Worm (Caenorhabditis elegans): ENCODE data around the gene ast-1.

The ast-1 gene

ce11 chrII:4092502-4092901 is 42.7 kb downstream of the ast-1 start:
- peak in 1 of 2 experiments; percentile 13 for TF ChIP-seq lsy-2 (tag; optimal IDR thresholded peaks at IDR 0.05)
- TF ChIP-seq unc-55 (GFP tag; optimal IDR thresholded peaks at IDR 0.05): no peak

ce11 chrII:4091828-4092227 is 43.3 kb downstream of the ast-1 start, which contains the start of gene R11F4.1:
TSS of gene R11F4.1 (plus strand) at chrII:4091930.
- TF ChIP-seq elt-1 (tag; optimal IDR thresholded peaks at IDR 0.05) (no peak), C34F6.9 (tag; optimal IDR thresholded peaks at IDR 0.05) (no peak), nhr-23 (tag; optimal IDR thresholded peaks at IDR 0.05) (no peak), mbf-1 (tag; optimal IDR thresholded peaks at IDR 0.05) (no peak), crh-2 (tag; optimal IDR thresholded peaks at IDR 0.05) (no peak)

- no peak for TF ChIP-seq lsy-2 (tag; optimal IDR thresholded peaks at IDR 0.05)
- no peak for TF ChIP-seq unc-55 (GFP tag; optimal IDR thresholded peaks at IDR 0.05)
- no peak for TF ChIP-seq dmd-4 (tag; optimal IDR thresholded peaks at IDR 0.05)
- no peak for TF ChIP-seq nhr-25 (tag; optimal IDR thresholded peaks at IDR 0.05)
- no peak for TF ChIP-seq elt-3 (tag; optimal IDR thresholded peaks at IDR 0.05)
- TF ChIP-seq nhr-237 (tag; optimal IDR thresholded peaks at IDR 0.05): no peak
- no peak for TF ChIP-seq nhr-6 (tag; optimal IDR thresholded peaks at IDR 0.05)
- no peak for TF ChIP-seq lin-11 (tag; optimal IDR thresholded peaks at IDR 0.05)
- TF ChIP-seq F13H6.1 (tag; optimal IDR thresholded peaks at IDR 0.05): no peak
- no peak for TF ChIP-seq fos-1 (tag; optimal IDR thresholded peaks at IDR 0.05)
- TF ChIP-seq unc-62 (GFP tag; optimal IDR thresholded peaks at IDR 0.05): no peak
- no peak for TF ChIP-seq sem-4 (tag; optimal IDR thresholded peaks at IDR 0.05)
- TF ChIP-seq peb-1 (tag; optimal IDR thresholded peaks at IDR 0.05): no peak
- TF ChIP-seq blmp-1 (tag; optimal IDR thresholded peaks at IDR 0.05; ENCODE audit: insufficient read depth): no peak
- no peak for TF ChIP-seq ztf-4 (tag; optimal IDR thresholded peaks at IDR 0.05)
- no peak for TF ChIP-seq mdl-1 (tag; optimal IDR thresholded peaks at IDR 0.05)
- TF ChIP-seq ama-1 (optimal IDR thresholded peaks at IDR 0.05): peak; percentile 59
- no peak for TF ChIP-seq egl-27 (tag; optimal IDR thresholded peaks at IDR 0.05)
- no peak for TF ChIP-seq elt-1 (tag; optimal IDR thresholded peaks at IDR 0.05)
- no peak for TF ChIP-seq C34F6.9 (tag; optimal IDR thresholded peaks at IDR 0.05)
- no peak for TF ChIP-seq R02D3.7 (tag; optimal IDR thresholded peaks at IDR 0.05)
- TF ChIP-seq zag-1 (tag; optimal IDR thresholded peaks at IDR 0.05): no peak
- TF ChIP-seq unc-39 (tag; optimal IDR thresholded peaks at IDR 0.05): no peak
- no peak for TF ChIP-seq Y55F3AM.14 (GFP tag; optimal IDR thresholded peaks at IDR 0.05)
- no peak for TF ChIP-seq nhr-77 (tag; optimal IDR thresholded peaks at IDR 0.05)
- no peak for TF ChIP-seq nhr-11 (tag; optimal IDR thresholded peaks at IDR 0.05)
- TF ChIP-seq aly-2 (tag; optimal IDR thresholded peaks at IDR 0.05): no peak
- TF ChIP-seq nhr-10 (tag; optimal IDR thresholded peaks at IDR 0.05): no peak
- no peak for TF ChIP-seq ZK546.5 (tag; optimal IDR thresholded peaks at IDR 0.05)
- TF ChIP-seq nhr-129 (tag; optimal IDR thresholded peaks at IDR 0.05): peak; percentile 47
- no peak for TF ChIP-seq lin-13 (GFP tag; optimal IDR thresholded peaks at IDR 0.05)
- TF ChIP-seq snpc-4 (tag; optimal IDR thresholded peaks at IDR 0.05): no peak
- TF ChIP-seq ceh-82 (tag; optimal IDR thresholded peaks at IDR 0.05): no peak
- no peak for TF ChIP-seq mbf-1 (tag; optimal IDR thresholded peaks at IDR 0.05)
- no peak for TF ChIP-seq ztf-11 (tag; optimal IDR thresholded peaks at IDR 0.05)
- no peak for TF ChIP-seq mab-5 (tag; optimal IDR thresholded peaks at IDR 0.05)
- peak; percentile 18 for TF ChIP-seq gmeb-1 (tag; optimal IDR thresholded peaks at IDR 0.05)
- TF ChIP-seq crh-2 (tag; optimal IDR thresholded peaks at IDR 0.05): no peak
- TF ChIP-seq ceh-16 (tag; optimal IDR thresholded peaks at IDR 0.05): no peak
- no peak for TF ChIP-seq ztf-1 (GFP tag; conservative IDR thresholded peaks at IDR 0.05)
- no peak for TF ChIP-seq skn-1 (tag; optimal IDR thresholded peaks at IDR 0.05)
- TF ChIP-seq lin-39 (tag; optimal IDR thresholded peaks at IDR 0.05): no peak
- peak; percentile 54 for TF ChIP-seq nhr-21 (tag; optimal IDR thresholded peaks at IDR 0.05)
- TF ChIP-seq nhr-23 (tag; optimal IDR thresholded peaks at IDR 0.05): no peak
- peak; percentile 6 for TF ChIP-seq sma-3 (GFP tag; optimal IDR thresholded peaks at IDR 0.05)
- TF ChIP-seq alr-1 (tag; optimal IDR thresholded peaks at IDR 0.05): no peak
- TF ChIP-seq sma-9 (GFP tag; optimal IDR thresholded peaks at IDR 0.05): peak; percentile 85
- no peak for TF ChIP-seq sma-9 (tag; optimal IDR thresholded peaks at IDR 0.05)
- TF ChIP-seq nhr-12 (tag; optimal IDR thresholded peaks at IDR 0.05): no peak
Observed at ce11 chrII:4090790-4091189, 44.4 kb downstream of the ast-1 start.

Data from whole organism, L2 larva.